Worm (Caenorhabditis elegans): ENCODE data around the gene pqn-57.

DNA sequence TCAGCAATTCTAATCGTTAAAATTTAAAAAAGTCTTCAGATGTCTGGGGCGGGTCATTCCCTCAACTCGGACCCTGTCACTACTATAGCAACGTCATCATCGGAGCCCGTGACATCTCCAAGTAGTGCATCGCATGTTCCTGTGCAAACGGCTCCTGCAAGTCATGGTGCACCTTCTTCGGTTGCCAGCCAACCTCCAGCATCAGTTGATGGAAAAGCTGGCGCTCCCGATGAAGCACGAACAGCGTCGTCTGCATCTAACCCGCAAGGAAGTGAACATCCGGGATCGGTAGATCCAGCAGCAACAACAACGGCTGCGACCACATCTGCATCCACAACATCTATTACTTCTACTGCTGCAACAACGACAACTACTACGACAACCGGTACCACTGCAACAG lies 26.2 kb downstream of the pqn-57 start, which contains the start of gene R09F10.3:
- TF ChIP-seq ama-1 (optimal IDR thresholded peaks at IDR 0.05), result no peak
- TF ChIP-seq pqm-1 (tag; optimal IDR thresholded peaks at IDR 0.05), result no peak
- no peak for TF ChIP-seq ceh-14 (tag; optimal IDR thresholded peaks at IDR 0.05)
- no peak for TF ChIP-seq madf-2 (tag; optimal IDR thresholded peaks at IDR 0.05)
- TF ChIP-seq elt-2 (tag; optimal IDR thresholded peaks at IDR 0.05), result no peak
- no peak for TF ChIP-seq rnt-1 (tag; optimal IDR thresholded peaks at IDR 0.05)
